Fruit fly (Drosophila melanogaster): ENCODE data around the gene ari-1.

dm6 chrX:18094747-18095352 lies 42.7 kb downstream of the ari-1 start:
- TF ChIP-seq Eip78C (GFP tag): peak; percentile 66
- TF ChIP-seq CG10669 (GFP tag; optimal IDR thresholded peaks at IDR 0.05): peak; percentile 53
- TF ChIP-seq Blimp-1 (GFP tag; optimal IDR thresholded peaks at IDR 0.05): no peak
- peak; percentile 65 for TF ChIP-seq CG15336 (GFP tag; IDR thresholded peaks at IDR 0.05)
- peak; percentile 29 for TF ChIP-seq CG8632 (GFP tag; optimal IDR thresholded peaks at IDR 0.05)
- TF ChIP-seq Lpt (GFP tag; optimal IDR thresholded peaks at IDR 0.05): peak; percentile 33
- TF ChIP-seq Sox102F (GFP tag; optimal IDR thresholded peaks at IDR 0.05): peak; percentile 13

Measured in whole organism, prepupa.